Fruit fly (Drosophila melanogaster): Measurements from ENCODE around the gene obst-J.

Gene obst-J

DNA sequence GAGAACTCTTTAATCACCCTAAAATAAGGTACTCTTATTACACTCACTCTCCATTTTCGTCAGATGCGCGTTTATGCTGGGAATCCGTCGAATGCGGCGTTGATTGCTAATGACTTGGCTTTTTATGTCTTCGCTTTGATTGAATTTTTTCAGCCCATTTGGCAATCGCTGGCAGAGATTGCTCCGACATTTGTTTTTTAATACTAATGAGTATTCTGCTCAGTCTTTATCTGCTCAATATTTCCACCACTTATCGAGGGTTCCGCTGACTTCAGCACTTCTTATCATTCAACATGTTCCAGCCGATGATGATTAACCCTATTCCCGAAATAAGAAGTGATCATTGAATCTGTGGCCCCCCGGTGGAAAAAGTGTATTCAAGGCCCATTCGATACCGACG, at the start of gene obst-J:
TSS of gene obst-J (minus strand) at position 101 of the 400 bp plus-strand sequence.
- TF ChIP-seq CG8478 (optimal IDR thresholded peaks at IDR 0.05) (no peak), Dll (optimal IDR thresholded peaks at IDR 0.05) (no peak), EcR (GFP tag; optimal IDR thresholded peaks at IDR 0.05) (no peak), psq (optimal IDR thresholded peaks at IDR 0.05) (no peak), usp (GFP tag; optimal IDR thresholded peaks at IDR 0.05) (no peak), pan (optimal IDR thresholded peaks at IDR 0.05) (no peak)

DNA sequence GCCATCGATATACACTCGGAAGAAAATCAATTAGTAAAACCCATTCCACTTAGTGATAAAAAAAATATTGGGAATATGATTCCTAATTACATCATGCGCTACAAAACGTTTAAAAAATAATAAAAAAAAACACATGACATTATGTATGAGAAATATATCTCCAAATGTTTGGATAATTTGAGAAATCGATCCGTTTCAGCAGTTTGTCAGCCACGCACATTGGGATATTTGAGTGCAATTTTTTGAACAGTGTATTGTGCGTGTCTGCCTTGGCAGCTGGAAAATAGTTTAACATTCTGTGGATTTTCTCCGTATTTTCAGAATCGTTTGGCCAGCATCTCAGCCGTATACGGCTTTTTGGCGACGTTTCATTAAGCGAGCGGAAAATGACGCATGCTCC, 46.6 kb upstream of the obst-J start:
- TF ChIP-seq psq (optimal IDR thresholded peaks at IDR 0.05) (no peak), Dll (optimal IDR thresholded peaks at IDR 0.05) (no peak), CG8478 (optimal IDR thresholded peaks at IDR 0.05) (no peak), EcR (GFP tag; optimal IDR thresholded peaks at IDR 0.05) (no peak), pan (optimal IDR thresholded peaks at IDR 0.05) (no peak), usp (GFP tag; optimal IDR thresholded peaks at IDR 0.05) (no peak)

DNA sequence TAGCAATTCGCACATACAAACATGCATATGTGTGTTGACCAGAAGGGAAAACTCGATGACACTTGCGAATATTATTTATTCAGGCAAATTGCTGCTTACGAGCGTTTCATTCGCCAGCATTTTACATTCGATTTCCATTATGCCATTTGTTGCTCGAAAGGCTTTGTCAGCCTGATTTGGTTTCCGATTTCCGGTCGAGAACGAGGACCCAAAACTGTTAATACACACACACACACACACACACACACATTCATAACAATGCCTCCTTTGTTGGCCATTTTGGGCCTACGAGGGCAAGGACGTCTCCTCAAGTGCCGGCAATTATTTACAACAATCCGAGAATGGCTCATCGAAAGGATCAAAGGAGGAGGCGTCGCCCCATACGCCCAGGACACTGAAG, 46.2 kb upstream of the obst-J start:
- TF ChIP-seq EcR (GFP tag; optimal IDR thresholded peaks at IDR 0.05) (no peak), usp (GFP tag; optimal IDR thresholded peaks at IDR 0.05) (no peak), pan (optimal IDR thresholded peaks at IDR 0.05) (no peak), psq (optimal IDR thresholded peaks at IDR 0.05) (no peak), CG8478 (optimal IDR thresholded peaks at IDR 0.05) (no peak), Dll (optimal IDR thresholded peaks at IDR 0.05) (no peak)

DNA sequence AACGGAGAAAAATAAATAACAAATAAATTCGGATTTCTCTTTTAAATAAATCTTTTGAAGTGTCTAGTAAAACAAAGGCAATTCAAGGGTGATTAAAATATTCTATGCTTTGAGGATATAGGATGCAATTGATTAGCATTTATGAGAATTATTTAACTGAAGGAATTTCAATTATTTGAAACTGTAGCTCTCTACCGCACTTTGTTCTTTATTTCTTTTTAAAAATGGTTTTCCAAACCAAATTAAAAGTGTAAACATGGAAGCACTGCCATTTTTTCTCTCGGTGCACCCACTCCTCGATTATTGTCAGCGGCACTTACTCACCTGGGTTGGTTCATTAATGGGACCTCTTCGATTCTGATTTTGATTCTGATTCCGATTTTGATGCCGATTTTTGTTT, 36.6 kb upstream of the obst-J start:
- TF ChIP-seq usp (GFP tag; optimal IDR thresholded peaks at IDR 0.05) (no peak), Dll (optimal IDR thresholded peaks at IDR 0.05) (no peak)

DNA sequence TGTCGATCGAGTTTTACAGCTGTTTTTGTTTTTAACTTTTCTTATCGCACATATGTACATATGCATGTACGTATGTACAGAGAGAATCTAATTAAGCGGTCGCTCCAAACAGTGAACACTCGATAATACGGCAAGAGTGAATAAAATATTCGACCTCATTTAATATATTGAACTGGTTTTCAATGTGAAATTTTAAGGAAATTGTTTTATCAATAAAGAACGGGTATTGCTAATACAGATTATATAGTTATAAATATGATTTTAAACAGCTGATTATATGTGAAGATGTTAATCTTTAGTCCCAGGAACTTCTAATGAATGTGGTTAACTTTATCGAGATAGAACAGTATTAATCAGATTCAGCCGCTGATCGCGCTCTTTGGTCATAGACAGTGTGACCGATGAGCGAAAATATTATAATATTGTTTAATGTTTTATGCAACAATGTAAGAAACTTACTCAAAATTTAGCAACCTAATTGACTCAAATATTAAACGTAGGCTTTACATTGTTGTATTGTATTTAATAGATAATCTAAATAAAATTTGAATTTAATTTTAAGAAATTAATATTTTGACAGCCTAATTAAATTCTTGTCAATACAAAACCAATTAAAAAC, 9.2 kb upstream of the obst-J start, which contains the start of gene CG7328:
TSS of gene CG7328 (minus strand) at position 19 of the 619 bp plus-strand sequence.
- TF ChIP-seq Dll (optimal IDR thresholded peaks at IDR 0.05) = no peak
- TF ChIP-seq pan (optimal IDR thresholded peaks at IDR 0.05) = no peak
- TF ChIP-seq psq (optimal IDR thresholded peaks at IDR 0.05) = no peak
- no peak for TF ChIP-seq EcR (GFP tag; optimal IDR thresholded peaks at IDR 0.05)
- TF ChIP-seq usp (GFP tag; optimal IDR thresholded peaks at IDR 0.05) = no peak
- TF ChIP-seq CG8478 (optimal IDR thresholded peaks at IDR 0.05) = no peak

DNA sequence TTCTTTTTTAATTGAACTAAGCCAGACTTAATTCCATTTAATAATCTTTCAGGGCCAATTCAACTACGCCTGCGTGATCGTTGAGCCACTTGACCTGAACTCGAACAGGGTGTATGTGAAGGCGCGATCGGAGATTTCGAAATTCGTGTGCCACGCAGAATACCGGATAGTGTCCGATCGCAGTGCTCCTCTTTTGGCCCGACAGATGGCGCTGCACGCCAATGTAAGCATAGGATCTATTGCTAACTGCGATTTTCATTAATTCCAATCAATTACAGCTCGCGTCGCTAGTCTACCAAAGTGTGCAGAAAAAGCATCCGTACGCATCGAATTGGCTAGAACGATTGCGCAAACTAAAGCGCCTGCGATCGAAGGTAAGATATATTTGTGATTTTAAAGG, 6.8 kb upstream of the obst-J start:
- TF ChIP-seq EcR (GFP tag; optimal IDR thresholded peaks at IDR 0.05) = no peak
- TF ChIP-seq usp (GFP tag; optimal IDR thresholded peaks at IDR 0.05) = no peak
- TF ChIP-seq pan (optimal IDR thresholded peaks at IDR 0.05) = no peak
- no peak for TF ChIP-seq Dll (optimal IDR thresholded peaks at IDR 0.05)
- TF ChIP-seq CG8478 (optimal IDR thresholded peaks at IDR 0.05) = no peak
- no peak for TF ChIP-seq psq (optimal IDR thresholded peaks at IDR 0.05)

DNA sequence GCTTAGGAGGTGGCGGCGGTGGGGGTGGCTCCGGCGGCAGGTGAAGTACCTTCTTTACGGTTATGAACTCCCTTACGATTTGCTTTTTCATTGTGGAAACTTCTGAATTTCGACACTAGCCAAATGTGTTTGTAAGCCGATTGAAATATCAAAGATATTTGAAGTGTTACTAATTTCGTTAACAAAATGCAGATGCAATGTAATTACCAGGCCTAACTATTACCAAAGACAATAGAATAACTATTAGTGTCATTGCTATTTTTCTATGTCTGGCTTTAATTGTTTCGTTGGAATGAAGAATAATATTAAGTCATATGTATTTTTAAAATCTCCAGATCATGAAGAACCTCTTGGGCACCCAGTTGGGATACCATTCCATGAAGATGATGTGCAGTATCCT, 1.6 kb upstream of the obst-J start, which contains the start of gene CG7335:
TSS of gene CG7335 (minus strand) at position 101 of the 400 bp plus-strand sequence.
- TF ChIP-seq EcR (GFP tag; optimal IDR thresholded peaks at IDR 0.05) = no peak
- TF ChIP-seq usp (GFP tag; optimal IDR thresholded peaks at IDR 0.05) = no peak
- TF ChIP-seq pan (optimal IDR thresholded peaks at IDR 0.05) = no peak
- TF ChIP-seq Dll (optimal IDR thresholded peaks at IDR 0.05) = no peak
- no peak for TF ChIP-seq CG8478 (optimal IDR thresholded peaks at IDR 0.05)
- no peak for TF ChIP-seq psq (optimal IDR thresholded peaks at IDR 0.05)

DNA sequence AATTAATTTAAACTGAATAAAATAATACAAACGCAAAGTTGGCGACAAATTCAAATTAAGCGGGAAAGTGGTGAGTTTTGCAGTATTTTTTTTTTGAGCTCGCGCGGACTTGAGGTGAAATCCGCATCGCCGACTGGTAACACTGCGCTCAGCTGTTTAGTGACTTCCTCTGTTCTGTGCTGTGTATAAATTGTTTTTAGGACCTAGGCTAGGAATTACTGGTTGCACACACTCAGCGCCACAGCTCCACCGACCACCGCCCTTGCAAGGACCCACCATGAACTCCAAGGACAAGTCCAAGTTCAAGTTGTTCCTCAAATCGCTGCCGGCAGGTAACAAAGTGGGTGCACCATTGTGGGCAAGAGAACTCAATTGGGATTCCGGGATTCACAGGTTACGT, 2.5 kb downstream of the obst-J start, which contains the start of gene gig:
TSS of gene gig (plus strand) at position 150 of the 400 bp plus-strand sequence.
- TF ChIP-seq Dll (optimal IDR thresholded peaks at IDR 0.05) (no peak), usp (GFP tag; optimal IDR thresholded peaks at IDR 0.05) (no peak), psq (optimal IDR thresholded peaks at IDR 0.05) (no peak), EcR (GFP tag; optimal IDR thresholded peaks at IDR 0.05) (no peak), CG8478 (optimal IDR thresholded peaks at IDR 0.05) (no peak), pan (optimal IDR thresholded peaks at IDR 0.05) (no peak)

DNA sequence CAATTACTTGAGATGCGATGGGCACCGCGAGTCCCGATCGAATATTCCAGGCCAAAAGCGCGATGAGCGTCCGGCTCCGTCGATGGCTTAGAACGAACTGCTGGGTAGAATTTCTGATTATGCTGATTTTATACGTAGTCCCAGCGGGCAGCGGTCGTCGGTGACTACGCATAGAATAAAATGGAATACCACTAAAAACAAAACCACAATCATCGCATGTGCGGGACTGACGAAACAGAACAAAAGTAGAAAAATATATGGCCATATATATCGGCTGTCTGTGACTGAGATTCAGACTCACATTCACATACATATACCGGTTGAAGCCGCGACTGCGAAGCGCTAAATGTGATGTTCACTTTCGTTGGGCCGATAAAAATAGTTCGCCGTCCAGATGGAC, 4.3 kb downstream of the obst-J start, which contains the start of gene CG7365:
TSS of gene CG7365 (minus strand) at position 101 of the 400 bp plus-strand sequence.
- TF ChIP-seq CG8478 (optimal IDR thresholded peaks at IDR 0.05) (no peak), usp (GFP tag; optimal IDR thresholded peaks at IDR 0.05) (no peak), Dll (optimal IDR thresholded peaks at IDR 0.05) (no peak), EcR (GFP tag; optimal IDR thresholded peaks at IDR 0.05) (no peak), pan (optimal IDR thresholded peaks at IDR 0.05) (no peak), psq (optimal IDR thresholded peaks at IDR 0.05) (no peak)

DNA sequence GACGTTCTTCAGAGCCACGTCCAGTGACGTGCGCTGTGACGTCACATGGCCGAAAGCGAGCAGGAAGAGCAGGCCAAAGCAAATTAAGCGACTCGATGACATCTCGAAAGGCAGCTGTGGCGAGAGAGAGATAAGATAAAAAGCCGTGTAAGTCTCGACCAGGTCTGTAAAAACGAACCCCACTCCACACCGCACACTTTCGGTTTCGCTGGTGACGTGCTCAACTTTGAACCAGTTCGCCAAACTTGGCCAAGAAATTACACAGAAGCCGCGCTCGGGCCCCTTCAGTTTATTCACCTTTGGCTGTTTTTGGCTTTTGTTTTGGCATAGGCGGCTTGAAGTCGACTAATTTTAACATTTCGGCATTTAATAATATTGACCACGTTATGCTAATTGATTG, 5.4 kb downstream of the obst-J start:
- TF ChIP-seq Dll (optimal IDR thresholded peaks at IDR 0.05) (no peak), psq (optimal IDR thresholded peaks at IDR 0.05) (no peak), EcR (GFP tag; optimal IDR thresholded peaks at IDR 0.05) (no peak), pan (optimal IDR thresholded peaks at IDR 0.05) (no peak), CG8478 (optimal IDR thresholded peaks at IDR 0.05) (no peak), usp (GFP tag; optimal IDR thresholded peaks at IDR 0.05) (no peak)

DNA sequence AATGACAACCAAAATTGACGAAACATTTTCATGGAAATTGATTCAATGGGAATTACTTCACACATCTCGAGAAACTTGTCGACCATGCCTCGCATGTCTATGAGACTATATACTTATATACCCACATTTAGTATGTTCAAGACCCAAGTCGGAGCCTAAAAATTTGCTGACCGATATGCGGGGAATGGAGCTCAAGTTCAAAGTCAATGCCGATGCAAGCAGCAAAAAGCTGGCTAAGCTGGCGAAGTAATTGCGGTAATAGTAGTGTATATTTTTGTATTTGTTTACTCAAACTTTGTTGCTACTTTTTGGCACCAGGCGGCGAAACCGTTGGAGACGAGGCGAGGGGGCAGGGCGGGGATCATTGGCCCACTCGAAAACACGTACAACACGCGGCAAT, 8.5 kb downstream of the obst-J start:
- TF ChIP-seq usp (GFP tag; optimal IDR thresholded peaks at IDR 0.05) (no peak), psq (optimal IDR thresholded peaks at IDR 0.05) (no peak), EcR (GFP tag; optimal IDR thresholded peaks at IDR 0.05) (no peak), Dll (optimal IDR thresholded peaks at IDR 0.05) (no peak), pan (optimal IDR thresholded peaks at IDR 0.05) (no peak), CG8478 (optimal IDR thresholded peaks at IDR 0.05) (no peak)

DNA sequence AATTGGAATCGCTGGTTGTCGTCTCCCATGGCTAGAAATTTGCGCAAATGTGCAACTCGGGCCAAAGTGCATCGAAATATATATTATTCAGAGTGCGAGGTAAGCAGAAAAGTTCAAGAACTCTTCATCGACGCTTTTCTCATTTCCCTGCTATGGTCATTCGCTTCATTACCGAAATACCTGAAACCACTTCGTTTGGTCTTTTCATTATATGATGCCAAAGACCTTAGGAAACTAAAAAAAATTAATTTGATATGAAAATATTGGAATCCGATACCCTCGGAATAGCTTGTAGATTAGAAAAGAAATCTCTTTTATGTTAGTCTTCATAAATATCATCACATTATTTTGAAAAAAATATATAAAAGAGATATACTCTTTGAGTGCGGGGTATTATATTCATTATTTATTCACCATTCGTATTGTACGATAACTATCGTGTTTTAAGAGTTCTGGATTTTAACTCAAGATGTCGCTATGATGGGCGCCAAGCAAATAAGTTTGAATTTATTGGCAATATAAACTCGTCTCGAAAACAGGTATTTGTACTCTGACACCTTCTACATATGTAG, 18.7 kb downstream of the obst-J start, which contains the start of gene CG14187:
TSS of gene CG14187 (minus strand) at position 51 of the 572 bp plus-strand sequence.
- TF ChIP-seq usp (GFP tag; optimal IDR thresholded peaks at IDR 0.05) = no peak
- TF ChIP-seq EcR (GFP tag; optimal IDR thresholded peaks at IDR 0.05) = no peak
- TF ChIP-seq pan (optimal IDR thresholded peaks at IDR 0.05) = no peak
- TF ChIP-seq CG8478 (optimal IDR thresholded peaks at IDR 0.05) = no peak
- no peak for TF ChIP-seq Dll (optimal IDR thresholded peaks at IDR 0.05)
- TF ChIP-seq psq (optimal IDR thresholded peaks at IDR 0.05) = no peak
